Worm (Caenorhabditis elegans): ENCODE measurements around the gene plrg-1.

plrg-1 gene

ce11 chrV:10768892-10769291, 38.8 kb downstream of the plrg-1 start:
- TF ChIP-seq lsl-1 (GFP tag; optimal IDR thresholded peaks at IDR 0.05) = no peak
- no peak for TF ChIP-seq bed-1 (GFP tag; IDR thresholded peaks at IDR 0.05)
- no peak for TF ChIP-seq hmg-1.2 (GFP tag; IDR thresholded peaks at IDR 0.05)
- TF ChIP-seq F33H1.4 (GFP tag; IDR thresholded peaks at IDR 0.05) = no peak
- no peak for TF ChIP-seq ZK185.1 (tag; optimal IDR thresholded peaks at IDR 0.05; ENCODE audit: poor library complexity, severe bottlenecking)
- TF ChIP-seq dox-1 (GFP tag; IDR thresholded peaks at IDR 0.05) = no peak
- TF ChIP-seq lin-35 (GFP tag; optimal IDR thresholded peaks at IDR 0.05) = no peak
- no peak for TF ChIP-seq gei-17 (GFP tag; optimal IDR thresholded peaks at IDR 0.05)
- TF ChIP-seq mes-4 (tag; optimal IDR thresholded peaks at IDR 0.05) = no peak
- TF ChIP-seq ceh-79 (tag; optimal IDR thresholded peaks at IDR 0.05) = no peak
- no peak for TF ChIP-seq egl-18 (GFP tag; IDR thresholded peaks at IDR 0.05)
- TF ChIP-seq somi-1 (GFP tag; optimal IDR thresholded peaks at IDR 0.05) = no peak
- TF ChIP-seq nhr-27 (tag; optimal IDR thresholded peaks at IDR 0.05) = no peak
- no peak for TF ChIP-seq Y53F4B.3 (GFP tag; IDR thresholded peaks at IDR 0.05)
- no peak for TF ChIP-seq snpc-3.4 (tag; optimal IDR thresholded peaks at IDR 0.05)

ce11 chrV:10764066-10764465, 43.6 kb downstream of the plrg-1 start, which contains the start of gene ocr-1:
TSS of gene ocr-1 (plus strand) at chrV:10764366.
- TF ChIP-seq mcd-1 (GFP tag; IDR thresholded peaks at IDR 0.05) = no peak
- no peak for TF ChIP-seq madf-8 (GFP tag; conservative IDR thresholded peaks at IDR 0.05)
- TF ChIP-seq B0019.2 (GFP tag; conservative IDR thresholded peaks at IDR 0.05) = no peak
- TF ChIP-seq dpl-1 (GFP tag; optimal IDR thresholded peaks at IDR 0.05) = no peak
- no peak for TF ChIP-seq Y95B8A.8 (GFP tag; IDR thresholded peaks at IDR 0.05)
- no peak for TF ChIP-seq bed-2 (GFP tag; IDR thresholded peaks at IDR 0.05)
- no peak for TF ChIP-seq F33H1.4 (GFP tag; IDR thresholded peaks at IDR 0.05)
- TF ChIP-seq sdz-38 (tag; optimal IDR thresholded peaks at IDR 0.05) = no peak
- TF ChIP-seq fkh-3 (tag; optimal IDR thresholded peaks at IDR 0.05) = no peak
- no peak for TF ChIP-seq zfh-2 (GFP tag; conservative IDR thresholded peaks at IDR 0.05)
- no peak for TF ChIP-seq egl-44 (GFP tag; IDR thresholded peaks at IDR 0.05)
- no peak for TF ChIP-seq gei-17 (GFP tag; optimal IDR thresholded peaks at IDR 0.05)
- no peak for TF ChIP-seq lir-1 (GFP tag; conservative IDR thresholded peaks at IDR 0.05)
- no peak for TF ChIP-seq ztf-18 (tag; optimal IDR thresholded peaks at IDR 0.05)
- no peak for TF ChIP-seq ZK185.1 (tag; optimal IDR thresholded peaks at IDR 0.05; ENCODE audit: poor library complexity, severe bottlenecking)
- no peak for TF ChIP-seq ama-1 (optimal IDR thresholded peaks at IDR 0.05)
- no peak for TF ChIP-seq ama-1 (GFP tag; optimal IDR thresholded peaks at IDR 0.05)
- TF ChIP-seq nhr-120 (GFP tag; IDR thresholded peaks at IDR 0.05) = no peak
- TF ChIP-seq snpc-4 (GFP tag; optimal IDR thresholded peaks at IDR 0.05) = no peak
- TF ChIP-seq snpc-4 (tag; optimal IDR thresholded peaks at IDR 0.05) = no peak
- no peak for TF ChIP-seq mel-28 (tag; optimal IDR thresholded peaks at IDR 0.05; ENCODE audit: borderline replicate concordance)

ce11 chrV:10762695-10763094, 45.0 kb downstream of the plrg-1 start, which contains the start of gene sre-6:
TSS of gene sre-6 (minus strand) at chrV:10762795.
- TF ChIP-seq F57A8.1 (GFP tag; optimal IDR thresholded peaks at IDR 0.05) (no peak), F49E8.2 (tag; optimal IDR thresholded peaks at IDR 0.05; ENCODE audit: insufficient read depth) (no peak), B0261.1 (tag; optimal IDR thresholded peaks at IDR 0.05) (no peak), F52B5.7 (tag; optimal IDR thresholded peaks at IDR 0.05) (no peak), zfh-2 (GFP tag; conservative IDR thresholded peaks at IDR 0.05) (no peak), bed-1 (GFP tag; IDR thresholded peaks at IDR 0.05) (no peak), somi-1 (GFP tag; optimal IDR thresholded peaks at IDR 0.05) (no peak)
